Fruit fly (Drosophila melanogaster): ENCODE data around the gene Keap1.

dm6 chr3R:17115668-17116067 lies 35.9 kb upstream of the Keap1 start:
- TF ChIP-seq ovo (GFP tag; optimal IDR thresholded peaks at IDR 0.05) (peak; percentile 58), CG1620 (GFP tag; optimal IDR thresholded peaks at IDR 0.05) (no peak), cic (GFP tag; optimal IDR thresholded peaks at IDR 0.05) (peak; percentile 53), CG11617 (GFP tag; optimal IDR thresholded peaks at IDR 0.05) (peak; percentile 17), CG33017 (tag; optimal IDR thresholded peaks at IDR 0.05) (peak; percentile 47), Crg-1 (GFP tag; optimal IDR thresholded peaks at IDR 0.05) (peak; percentile 68), Mnt (GFP tag; optimal IDR thresholded peaks at IDR 0.05) (no peak), toe (GFP tag; optimal IDR thresholded peaks at IDR 0.05) (no peak), bab1 (GFP tag; optimal IDR thresholded peaks at IDR 0.05) (no peak), CG14711 (tag; optimal IDR thresholded peaks at IDR 0.05) (no peak), CG7101 (tag; optimal IDR thresholded peaks at IDR 0.05) (peak; percentile 38), cnc (optimal IDR thresholded peaks at IDR 0.05) (no peak), tj (GFP tag; optimal IDR thresholded peaks at IDR 0.05) (peak; percentile 88)

All from whole organism, adult.